Comparison of ENCODE assay signal across 2 worm cellular contexts in genomic region chrIII:3190660-3191059, ce11.
A peak's percentile ranks its signal among the peaks of the same experiment; 100 is the strongest.
TF ChIP-seq lines count a peak whose summit lies in the region.

No protein-coding gene starts in this region.

TF ChIP-seq in whole organism, L4 larva, 104 proteins besides CTCF, POLR2A, EP300 and RAD21:
- TF ChIP-seq lin-38 (GFP tag; IDR thresholded peaks at IDR 0.05; lab: Robert Waterston, UW) (peak; percentile 17; the same call in 1 of the 2 replicates), ztf-11 (tag; optimal IDR thresholded peaks at IDR 0.05; lab: Kevin White, UChicago) (no peak)

TF ChIP-seq in whole organism, young adult, 124 proteins besides CTCF, POLR2A, EP300 and RAD21:
- TF ChIP-seq nhr-120 (GFP tag; IDR thresholded peaks at IDR 0.05; lab: Robert Waterston, UW), result no peak
- TF ChIP-seq ztf-28 (GFP tag; IDR thresholded peaks at IDR 0.05; lab: Robert Waterston, UW), result no peak
- TF ChIP-seq tlf-1 (GFP tag; optimal IDR thresholded peaks at IDR 0.05; lab: Kevin White, UChicago), result no peak
- TF ChIP-seq D2030.7 (GFP tag; IDR thresholded peaks at IDR 0.05; lab: Robert Waterston, UW), result no peak
- no peak for TF ChIP-seq akir-1 (GFP tag; optimal IDR thresholded peaks at IDR 0.05; lab: Kevin White, UChicago)
- peak; percentile 25 for TF ChIP-seq rpc-1 (optimal IDR thresholded peaks at IDR 0.05; lab: Kevin White, UChicago)
- peak; percentile 58 for TF ChIP-seq rpc-1 (tag; optimal IDR thresholded peaks at IDR 0.05; lab: Kevin White, UChicago)
- TF ChIP-seq lin-40 (tag; optimal IDR thresholded peaks at IDR 0.05; lab: Kevin White, UChicago), result no peak
- peak; percentile 46 for TF ChIP-seq B0261.1 (tag; optimal IDR thresholded peaks at IDR 0.05; lab: Kevin White, UChicago)
- no peak for TF ChIP-seq hsf-1 (GFP tag; IDR thresholded peaks at IDR 0.05; lab: Robert Waterston, UW)
- TF ChIP-seq ekl-4 (GFP tag; IDR thresholded peaks at IDR 0.05; lab: Robert Waterston, UW), result no peak
- no peak for TF ChIP-seq attf-6 (GFP tag; IDR thresholded peaks at IDR 0.05; lab: Robert Waterston, UW)
- TF ChIP-seq xnd-1 (tag; optimal IDR thresholded peaks at IDR 0.05; lab: Kevin White, UChicago), result no peak
- TF ChIP-seq ztf-18 (tag; optimal IDR thresholded peaks at IDR 0.05; lab: Kevin White, UChicago), result no peak
- TF ChIP-seq hrde-1 (tag; optimal IDR thresholded peaks at IDR 0.05; lab: Kevin White, UChicago; ENCODE audit: borderline replicate concordance), result no peak
- no peak for TF ChIP-seq atf-7 (tag; optimal IDR thresholded peaks at IDR 0.05; lab: Kevin White, UChicago)
- TF ChIP-seq madf-8 (GFP tag; conservative IDR thresholded peaks at IDR 0.05; lab: Robert Waterston, UW), result no peak
- TF ChIP-seq rcor-1 (GFP tag; IDR thresholded peaks at IDR 0.05; lab: Robert Waterston, UW), result no peak
- peak; percentile 78 for TF ChIP-seq tbp1 (GFP tag; optimal IDR thresholded peaks at IDR 0.05; lab: Kevin White, UChicago)
- no peak for TF ChIP-seq ztf-22 (GFP tag; optimal IDR thresholded peaks at IDR 0.05; lab: Kevin White, UChicago)
- TF ChIP-seq cebp-1 (GFP tag; IDR thresholded peaks at IDR 0.05; lab: Robert Waterston, UW), result no peak
- TF ChIP-seq cebp-1 (tag; optimal IDR thresholded peaks at IDR 0.05; lab: Kevin White, UChicago), result no peak
- TF ChIP-seq nfyb-1 (GFP tag; IDR thresholded peaks at IDR 0.05; lab: Robert Waterston, UW), result no peak
- TF ChIP-seq unc-130 (GFP tag; optimal IDR thresholded peaks at IDR 0.05; lab: Kevin White, UChicago), result no peak
- TF ChIP-seq snpc-1.1 (tag; optimal IDR thresholded peaks at IDR 0.05; lab: Kevin White, UChicago; ENCODE audit: insufficient read depth), result no peak
- TF ChIP-seq dpl-1 (GFP tag; optimal IDR thresholded peaks at IDR 0.05; lab: Kevin White, UChicago), result no peak
- no peak for TF ChIP-seq rec-8 (tag; optimal IDR thresholded peaks at IDR 0.05; lab: Kevin White, UChicago)
TF ChIP-seq in whole organism, young adult: peak in this region for 3.
